Fruit fly (Drosophila melanogaster) whole organism, embryonic: Measurements from ENCODE around the gene CG11710.

Experiments
- BtbVII ChIP-seq: fragments of 200-800 bp; sonication (Bioruptor generic); optimal IDR thresholded peaks from 3 replicates; lab custom pipeline; 2017; ENCODE audit warnings: missing biosample characterization, mild to moderate bottlenecking, missing genetic modification characterization
- CG10321 ChIP-seq: fragments of 200-800 bp; sonication (Bioruptor generic); IDR thresholded peaks from 2 replicates; pipeline ENCODE4 v1.3.6; 2022; ENCODE audit warnings: missing biosample characterization, missing genetic modification characterization
- CG10431 ChIP-seq: fragments of 200-800 bp; sonication (Bioruptor generic); optimal IDR thresholded peaks from 3 replicates; lab custom pipeline; 2018; ENCODE audit warnings: missing biosample characterization, mild to moderate bottlenecking, missing genetic modification characterization
- CG13287 ChIP-seq: fragments of 200-800 bp; sonication (Bioruptor generic); IDR thresholded peaks from 2 replicates; pipeline ENCODE4 v1.3.6; 2022; ENCODE audit warnings: missing biosample characterization, missing genetic modification characterization; ENCODE audit not compliant: partially characterized antibody
- CG14667 ChIP-seq: fragments of 200-800 bp; sonication (Bioruptor generic); IDR thresholded peaks from 2 replicates; pipeline ENCODE4 v1.3.6; 2022; ENCODE audit warnings: missing biosample characterization, missing genetic modification characterization
- CG15479 ChIP-seq: fragments of 200-800 bp; sonication (Bioruptor generic); optimal IDR thresholded peaks from 3 replicates; lab custom pipeline; 2019; ENCODE audit warnings: missing biosample characterization, mild to moderate bottlenecking, missing genetic modification characterization, moderate library complexity
- CG1603 ChIP-seq: fragments of 200-800 bp; sonication (Bioruptor generic); optimal IDR thresholded peaks from 2 replicates; lab custom pipeline; 2019; ENCODE audit warnings: missing biosample characterization, mild to moderate bottlenecking, missing genetic modification characterization, moderate library complexity
- CG2120 ChIP-seq: fragments of 200-800 bp; sonication (Bioruptor generic); optimal IDR thresholded peaks from 3 replicates; lab custom pipeline; 2016; ENCODE audit warnings: missing biosample characterization, missing genetic modification characterization
- CG3065 ChIP-seq: fragments of 200-800 bp; sonication (Bioruptor generic); optimal IDR thresholded peaks from 2 replicates; lab custom pipeline; 2016; ENCODE audit warnings: missing biosample characterization, missing genetic modification characterization
- CG34376 ChIP-seq: fragments of 200-800 bp; sonication (Bioruptor generic); optimal IDR thresholded peaks from 2 replicates; lab custom pipeline; 2018; ENCODE audit warnings: missing biosample characterization, mild to moderate bottlenecking, missing genetic modification characterization
- CG3995 ChIP-seq: fragments of 200-800 bp; sonication (Bioruptor generic); optimal IDR thresholded peaks from 3 replicates; lab custom pipeline; 2016; ENCODE audit warnings: missing biosample characterization, missing genetic modification characterization
- CG4730 ChIP-seq: fragments of 200-800 bp; sonication (Bioruptor generic); IDR thresholded peaks from 2 replicates; pipeline ENCODE4 v1.3.6; 2022; ENCODE audit warnings: missing biosample characterization, missing genetic modification characterization
- CG6689 ChIP-seq: fragments of 200-800 bp; sonication (Bioruptor generic); IDR thresholded peaks from 2 replicates; pipeline ENCODE4 v1.3.6; 2022; ENCODE audit warnings: missing biosample characterization, missing genetic modification characterization
- CG7372 ChIP-seq: fragments of 200-800 bp; sonication (Bioruptor generic); IDR thresholded peaks from 2 replicates; pipeline ENCODE4 v1.3.6; 2022; ENCODE audit warnings: missing biosample characterization, missing genetic modification characterization
- CG7928 ChIP-seq: fragments of 200-800 bp; sonication (Bioruptor generic); optimal IDR thresholded peaks from 2 replicates; lab custom pipeline; 2017; ENCODE audit warnings: missing biosample characterization, mild to moderate bottlenecking, missing genetic modification characterization
- CG8281 ChIP-seq: fragments of 200-800 bp; sonication (Bioruptor generic); optimal IDR thresholded peaks from 2 replicates; lab custom pipeline; 2018; ENCODE audit warnings: missing biosample characterization, mild to moderate bottlenecking, missing genetic modification characterization, moderate library complexity
- CG8944 ChIP-seq: fragments of 200-800 bp; sonication (Bioruptor generic); optimal IDR thresholded peaks from 3 replicates; lab custom pipeline; 2016; ENCODE audit warnings: missing biosample characterization, missing genetic modification characterization
- CG9437 ChIP-seq: fragments of 200-800 bp; sonication (Bioruptor generic); optimal IDR thresholded peaks from 2 replicates; lab custom pipeline; 2018; ENCODE audit warnings: missing biosample characterization, mild to moderate bottlenecking, missing genetic modification characterization
- Dll ChIP-seq: fragments of 200-800 bp; sonication (Bioruptor generic); IDR thresholded peaks from 4 replicates; pipeline ENCODE4 v1.3.6; 2022; ENCODE audit warnings: missing biosample characterization, missing genetic modification characterization; ENCODE audit not compliant: partially characterized antibody
- Drgx ChIP-seq: fragments of 200-800 bp; sonication (Bioruptor generic); IDR thresholded peaks from 2 replicates; pipeline ENCODE4 v1.3.6; 2022; ENCODE audit warnings: missing biosample characterization, missing genetic modification characterization
- Med ChIP-seq: fragments of 200-800 bp; sonication (Bioruptor generic); peaks from one replicate; lab custom pipeline; 2016; ENCODE audit warnings: missing biosample characterization, missing genetic modification characterization, mild to moderate bottlenecking, inconsistent platforms, moderate library complexity
- Myb ChIP-seq: fragments of 200-800 bp; sonication (Bioruptor generic); optimal IDR thresholded peaks from 2 replicates; lab custom pipeline; 2016; ENCODE audit warnings: missing biosample characterization, missing genetic modification characterization
- Pdp1 ChIP-seq, 2 experiments: fragments of 200-800 bp; sonication (Bioruptor generic); optimal IDR thresholded peaks; 3 replicates each; lab custom pipeline; 2016; ENCODE audit warnings: missing biosample characterization in 2 of 2, missing genetic modification characterization in 2 of 2, mild to moderate bottlenecking in 1 of 2, moderate library complexity in 1 of 2
- Ptx1 ChIP-seq: fragments of 200-800 bp; sonication (Bioruptor generic); IDR thresholded peaks from 2 replicates; pipeline ENCODE4 v1.3.6; 2022; ENCODE audit warnings: missing biosample characterization, missing genetic modification characterization
- Trl ChIP-seq, 3 experiments: fragments of >200 bp in 2 of 3; fragments of 200-800 bp in 1 of 3; sonication (Bioruptor generic) in 1 of 3; optimal IDR thresholded peaks; 2 replicates in 1 of 3; 3 replicates in 2 of 3; lab custom pipeline; 2016 to 2017; ENCODE audit warnings: missing biosample characterization in 1 of 3, missing genetic modification characterization in 1 of 3
- ato ChIP-seq: fragments of 200-800 bp; sonication (Bioruptor generic); IDR thresholded peaks from 2 replicates; pipeline ENCODE4 v1.3.6; 2022; ENCODE audit warnings: missing biosample characterization, missing genetic modification characterization; ENCODE audit not compliant: partially characterized antibody
- bbx ChIP-seq: fragments of 200-800 bp; sonication (Bioruptor generic); IDR thresholded peaks from 2 replicates; pipeline ENCODE4 v1.3.6; 2022; ENCODE audit warnings: missing biosample characterization, missing genetic modification characterization; ENCODE audit not compliant: partially characterized antibody
- br ChIP-seq: fragments of >200 bp; optimal IDR thresholded peaks from 2 replicates; lab custom pipeline; 2017
- cg ChIP-seq: fragments of 200-800 bp; sonication (Bioruptor generic); optimal IDR thresholded peaks from 3 replicates; lab custom pipeline; 2019; ENCODE audit warnings: missing biosample characterization, mild to moderate bottlenecking, missing genetic modification characterization, moderate library complexity
- chif ChIP-seq, 2 experiments: fragments of 200-800 bp; sonication (Bioruptor generic); optimal IDR thresholded peaks; 3 replicates each; lab custom pipeline; 2016; ENCODE audit warnings: missing biosample characterization in 2 of 2, missing genetic modification characterization in 2 of 2
- chinmo ChIP-seq: fragments of 200-800 bp; sonication (Bioruptor generic); IDR thresholded peaks from 4 replicates; pipeline ENCODE4 v1.3.6; 2022; ENCODE audit warnings: missing biosample characterization, missing genetic modification characterization; ENCODE audit not compliant: partially characterized antibody
- crp ChIP-seq, 2 experiments: fragments of 200-800 bp; sonication (Bioruptor generic); optimal IDR thresholded peaks; 2 replicates in 1 of 2; 3 replicates in 1 of 2; lab custom pipeline; 2017; ENCODE audit warnings: missing biosample characterization in 2 of 2, missing genetic modification characterization in 2 of 2, mild to moderate bottlenecking in 1 of 2, moderate library complexity in 1 of 2
- ewg ChIP-seq: fragments of 200-800 bp; sonication (Bioruptor generic); optimal IDR thresholded peaks from 3 replicates; lab custom pipeline; 2017; ENCODE audit warnings: mild to moderate bottlenecking, missing biosample characterization, missing genetic modification reagents, missing genetic modification characterization
- gfzf ChIP-seq: fragments of 200-800 bp; sonication (Bioruptor generic); optimal IDR thresholded peaks from 2 replicates; lab custom pipeline; 2016; ENCODE audit warnings: missing biosample characterization, mild to moderate bottlenecking, missing genetic modification characterization, moderate library complexity
- nom ChIP-seq: fragments of 200-800 bp; sonication (Bioruptor generic); optimal IDR thresholded peaks from 2 replicates; lab custom pipeline; 2017; ENCODE audit warnings: missing biosample characterization, missing genetic modification characterization, mild to moderate bottlenecking, moderate library complexity, missing genetic modification reagents
- pzg ChIP-seq: fragments of 200-800 bp; sonication (Bioruptor generic); optimal IDR thresholded peaks from 3 replicates; lab custom pipeline; 2018; ENCODE audit warnings: missing biosample characterization, mild to moderate bottlenecking, missing genetic modification characterization, moderate library complexity
- sens ChIP-seq: fragments of 200-800 bp; sonication (Bioruptor generic); peaks from one replicate; lab custom pipeline; 2016; ENCODE audit warnings: missing biosample characterization, missing genetic modification characterization
- sug ChIP-seq: fragments of 200-800 bp; optimal IDR thresholded peaks from 2 replicates; lab custom pipeline; 2019; ENCODE audit warnings: missing biosample characterization, mild to moderate bottlenecking, missing genetic modification characterization, moderate library complexity
- tin ChIP-seq: fragments of 200-800 bp; sonication (Bioruptor generic); optimal IDR thresholded peaks from 3 replicates; lab custom pipeline; 2016; ENCODE audit warnings: missing biosample characterization, missing genetic modification characterization
- yki ChIP-seq: fragments of >200 bp; optimal IDR thresholded peaks from 3 replicates; lab custom pipeline; 2018

The CG11710 gene

dm6 chrX:20478674-20479073, 49.2 kb upstream of the CG11710 start:
- TF ChIP-seq CG7372 (GFP tag; lab: Robert Waterston, UW) = peak; percentile 38; the same call in 1 of the 2 replicates
- TF ChIP-seq CG3065 (GFP tag; lab: Kevin White, UChicago) = no peak
- TF ChIP-seq yki (lab: Kevin White, UChicago) = no peak
- no peak for TF ChIP-seq CG14667 (GFP tag; lab: Robert Waterston, UW)
- no peak for TF ChIP-seq chif (GFP tag; optimal IDR thresholded peaks at IDR 0.05; lab: Kevin White, UChicago)
- TF ChIP-seq CG8281 (tag; lab: Kevin White, UChicago) = peak; percentile 96
- TF ChIP-seq cg = no peak

dm6 chrX:20470701-20471100, 41.2 kb upstream of the CG11710 start:
- TF ChIP-seq Dll (GFP tag; lab: Robert Waterston, UW) (no peak), CG10321 (GFP tag; lab: Robert Waterston, UW) (peak; percentile 78), BtbVII (GFP tag; lab: Kevin White, UChicago) (no peak), Pdp1 (GFP tag; optimal IDR thresholded peaks at IDR 0.05; lab: Kevin White, UChicago) (peak in 1 of 2 experiments; percentile 91), CG2120 (GFP tag; lab: Kevin White, UChicago) (no peak), CG7928 (GFP tag; lab: Kevin White, UChicago) (no peak), br (lab: Kevin White, UChicago) (no peak), Trl (optimal IDR thresholded peaks at IDR 0.05; lab: Kevin White, UChicago) (no peak), Trl (GFP tag; optimal IDR thresholded peaks at IDR 0.05; lab: Kevin White, UChicago) (no peak), ato (GFP tag; lab: Robert Waterston, UW) (no peak)

- TF ChIP-seq chinmo (GFP tag; lab: Robert Waterston, UW) (peak; percentile 64; the same call in 1 of the 4 replicates), sug (tag; lab: Kevin White, UChicago) (peak; percentile 1), ewg (GFP tag; lab: Kevin White, UChicago) (no peak), crp (GFP tag; optimal IDR thresholded peaks at IDR 0.05; lab: Kevin White, UChicago) (peak in 1 of 2 experiments; percentile 48), gfzf (GFP tag; lab: Kevin White, UChicago) (peak; percentile 31), Drgx (GFP tag; lab: Robert Waterston, UW) (peak; percentile 71), CG8944 (GFP tag; lab: Kevin White, UChicago) (no peak), CG9437 (GFP tag; lab: Kevin White, UChicago) (peak; percentile 89), CG13287 (GFP tag; lab: Robert Waterston, UW) (peak; percentile 23; the same call in 1 of the 2 replicates), CG4730 (no peak), Med (GFP tag; lab: Kevin White, UChicago) (peak; percentile 70), Ptx1 (GFP tag; lab: Robert Waterston, UW) (no peak), bbx (GFP tag; lab: Robert Waterston, UW) (0 out of 2 replicates have a peak, but pooled peaks have one; percentile 34), CG1603 (tag; lab: Kevin White, UChicago) (no peak), CG34376 (peak; percentile 40), Myb (GFP tag; lab: Kevin White, UChicago) (peak; percentile 17), sens (GFP tag; lab: Kevin White, UChicago) (peak; percentile 29), CG3995 (no peak), CG6689 (no peak), Trl (optimal IDR thresholded peaks at IDR 0.05; lab: Kevin White, UChicago) (peak in 1 of 2 experiments; percentile 13), Trl (GFP tag; optimal IDR thresholded peaks at IDR 0.05; lab: Kevin White, UChicago) (no peak), nom (GFP tag; lab: Kevin White, UChicago) (peak; percentile 88), CG10431 (GFP tag; lab: Kevin White, UChicago) (no peak), tin (GFP tag; lab: Kevin White, UChicago) (no peak), CG15479 (GFP tag; lab: Kevin White, UChicago) (no peak), pzg (GFP tag; lab: Kevin White, UChicago) (peak; percentile 6)
Measured at dm6 chrX:20468192-20468591, 38.7 kb upstream of the CG11710 start.
